Worm (Caenorhabditis elegans) whole organism, L3 larva: Measurements from ENCODE around the gene tbx-37.

Experiments
- aly-2 ChIP-seq: fragments of 150-350 bp; optimal IDR thresholded peaks from 2 replicates; lab custom pipeline; 2014; ENCODE audit warnings: missing biosample characterization, missing genetic modification characterization
- ama-1 ChIP-seq: fragments of 150-350 bp; optimal IDR thresholded peaks from 2 replicates; lab custom pipeline; 2018
- ceh-28 ChIP-seq: fragments of 150-350 bp; optimal IDR thresholded peaks from 2 replicates; lab custom pipeline; 2014; ENCODE audit warnings: missing biosample characterization, missing genetic modification reagents, missing genetic modification characterization
- ceh-82 ChIP-seq: fragments of 150-350 bp; optimal IDR thresholded peaks from 2 replicates; lab custom pipeline; 2014; ENCODE audit warnings: missing biosample characterization, missing genetic modification characterization
- elt-1 ChIP-seq: fragments of 150-350 bp; optimal IDR thresholded peaks from 2 replicates; lab custom pipeline; 2014; ENCODE audit warnings: missing biosample characterization, missing genetic modification characterization
- fkh-10 ChIP-seq: sonication (generic microtip); optimal IDR thresholded peaks from 2 replicates; lab custom pipeline; 2017; ENCODE audit warnings: missing biosample characterization, missing genetic modification reagents, missing genetic modification characterization
- nhr-237 ChIP-seq: fragments of 150-350 bp; optimal IDR thresholded peaks from 2 replicates; lab custom pipeline; 2014; ENCODE audit warnings: missing biosample characterization, missing genetic modification characterization
- nhr-25 ChIP-seq: sonication (generic microtip); optimal IDR thresholded peaks from 2 replicates; lab custom pipeline; 2017; ENCODE audit warnings: missing biosample characterization, missing genetic modification characterization
- sea-2 ChIP-seq: fragments of 150-350 bp; sonication (generic microtip); optimal IDR thresholded peaks from 4 replicates; lab custom pipeline; 2014; ENCODE audit warnings: missing biosample characterization, missing genetic modification reagents, missing genetic modification characterization
- skn-1 ChIP-seq: fragments of 150-350 bp; optimal IDR thresholded peaks from 2 replicates; lab custom pipeline; 2014; ENCODE audit warnings: missing biosample characterization, missing genetic modification characterization
- unc-62 ChIP-seq: fragments of 150-350 bp; sonication (generic microtip); optimal IDR thresholded peaks from 4 replicates; lab custom pipeline; 2014; ENCODE audit warnings: missing biosample characterization, missing genetic modification reagents, missing genetic modification characterization
- ztf-4 ChIP-seq: fragments of 150-350 bp; optimal IDR thresholded peaks from 2 replicates; lab custom pipeline; 2014; ENCODE audit warnings: missing biosample characterization, missing genetic modification characterization

DNA sequence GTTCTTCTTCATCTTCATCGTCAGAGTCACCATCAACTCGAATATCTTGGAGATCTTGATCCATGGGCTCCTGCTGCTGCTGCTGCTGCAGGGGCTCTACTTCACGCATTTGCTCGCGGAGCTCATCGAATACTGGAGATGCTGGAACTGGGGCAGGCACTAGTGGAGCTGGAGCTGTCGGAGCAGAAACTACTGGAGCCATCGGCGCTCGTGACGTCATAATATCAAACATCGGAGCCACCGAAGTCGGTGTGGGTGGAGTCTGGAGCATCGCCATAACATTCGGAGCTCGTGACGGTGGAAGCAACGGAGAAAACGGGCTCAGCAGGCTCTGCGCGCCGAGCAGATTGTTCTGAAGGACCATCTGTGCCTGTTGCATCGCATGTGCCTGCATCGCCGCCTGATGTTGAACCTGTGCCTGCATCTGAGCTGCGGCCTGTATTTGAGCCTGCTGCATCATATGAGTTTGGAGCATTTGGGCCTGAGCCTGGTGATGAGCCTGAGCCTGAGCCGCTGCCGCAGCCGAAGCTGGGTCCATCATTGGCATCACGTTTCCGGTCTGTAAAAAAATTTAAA, 51.2 kb downstream of the tbx-37 start:
- TF ChIP-seq ztf-4 (tag; lab: Kevin White, UChicago) (no peak), elt-1 (no peak), aly-2 (tag; lab: Kevin White, UChicago) (no peak), unc-62 (GFP tag; lab: Kevin White, UChicago) (no peak), fkh-10 (GFP tag; lab: Kevin White, UChicago) (no peak), nhr-25 (tag; lab: Kevin White, UChicago) (no peak), ama-1 (lab: Kevin White, UChicago) (no peak), sea-2 (GFP tag; lab: Kevin White, UChicago) (no peak), ceh-28 (no peak), skn-1 (tag; lab: Kevin White, UChicago) (no peak), nhr-237 (no peak), ceh-82 (no peak)
